Worm (Caenorhabditis elegans) whole organism, L4 larva: Measurements from ENCODE around the gene W08E12.7.
A peak's percentile ranks its signal among the peaks of the same experiment; 100 is the strongest.

Experiments
- F26F4.8 ChIP-seq: fragments of 200-800 bp; sonication (Bioruptor generic); conservative IDR thresholded peaks from 2 replicates; pipeline ENCODE4 v1.3.6; 2022; ENCODE audit warnings: missing genetic modification characterization, missing compliant biosample characterization
- F37D6.2 ChIP-seq: sonication (generic microtip); optimal IDR thresholded peaks from 2 replicates; lab custom pipeline; 2016; ENCODE audit warnings: mild to moderate bottlenecking, missing genetic modification characterization, missing compliant biosample characterization
- F44E2.7 ChIP-seq: fragments of 200-800 bp; sonication (Bioruptor generic); IDR thresholded peaks from 2 replicates; pipeline ENCODE4 v2.1.2; 2022; ENCODE audit warnings: missing genetic modification characterization, missing compliant biosample characterization
- F49E8.2 ChIP-seq: sonication (generic microtip); optimal IDR thresholded peaks from 2 replicates; lab custom pipeline; 2016; ENCODE audit warnings: missing compliant biosample characterization, mild to moderate bottlenecking, missing genetic modification characterization, borderline replicate concordance
- R02D3.7 ChIP-seq: fragments of 150-350 bp; sonication (generic microtip); optimal IDR thresholded peaks from 3 replicates; lab custom pipeline; 2014; ENCODE audit warnings: missing biosample characterization, missing genetic modification characterization
- T20F7.1 ChIP-seq: fragments of 200-800 bp; sonication (Bioruptor generic); optimal IDR thresholded peaks from 2 replicates; lab custom pipeline; 2018; ENCODE audit warnings: mild to moderate bottlenecking, missing genetic modification characterization, missing compliant biosample characterization
- Y5F2A.4 ChIP-seq: fragments of 200-800 bp; sonication (Bioruptor generic); optimal IDR thresholded peaks from 2 replicates; lab custom pipeline; 2018; ENCODE audit warnings: mild to moderate bottlenecking, missing genetic modification characterization, missing compliant biosample characterization
- Y75B8A.6 ChIP-seq: fragments of 200-800 bp; sonication (Bioruptor generic); IDR thresholded peaks from 2 replicates; pipeline ENCODE4 v1.3.6; 2022; ENCODE audit warnings: missing genetic modification reagents, missing genetic modification characterization, missing compliant biosample characterization
- ZK337.2 ChIP-seq: fragments of 200-800 bp; sonication (Bioruptor generic); IDR thresholded peaks from 2 replicates; pipeline ENCODE4 v1.3.6; 2022; ENCODE audit warnings: missing genetic modification reagents, missing genetic modification characterization, missing compliant biosample characterization
- aha-1 ChIP-seq: fragments of 150-350 bp; peaks from one replicate; lab custom pipeline; 2014; ENCODE audit warnings: missing biosample characterization, missing genetic modification characterization
- arid-1 ChIP-seq: fragments of 200-800 bp; sonication (Bioruptor generic); conservative IDR thresholded peaks from 2 replicates; pipeline ENCODE4 v1.3.6; 2022; ENCODE audit warnings: missing genetic modification reagents, missing genetic modification characterization, missing compliant biosample characterization
- ceh-28 ChIP-seq: fragments of 150-350 bp; optimal IDR thresholded peaks from 2 replicates; lab custom pipeline; 2014; ENCODE audit warnings: missing biosample characterization, missing genetic modification reagents, missing genetic modification characterization
- ceh-32 ChIP-seq: sonication (generic microtip); optimal IDR thresholded peaks from 2 replicates; lab custom pipeline; 2016; ENCODE audit warnings: mild to moderate bottlenecking, missing genetic modification characterization, missing compliant biosample characterization; ENCODE audit not compliant: poor library complexity
- ces-1 ChIP-seq: fragments of 150-350 bp; sonication (generic microtip); optimal IDR thresholded peaks from 4 replicates; lab custom pipeline; 2014; ENCODE audit warnings: missing biosample characterization, missing genetic modification reagents, missing genetic modification characterization
- ctbp-1 ChIP-seq: fragments of 200-800 bp; sonication (Bioruptor generic); IDR thresholded peaks from 2 replicates; pipeline ENCODE4 v1.3.6; 2022; ENCODE audit warnings: missing genetic modification reagents, missing genetic modification characterization, missing compliant biosample characterization
- daf-12 ChIP-seq: fragments of 150-350 bp; optimal IDR thresholded peaks from 2 replicates; lab custom pipeline; 2014; ENCODE audit warnings: missing biosample characterization, missing genetic modification reagents, missing genetic modification characterization
- daf-8 ChIP-seq: fragments of 200-800 bp; sonication (Bioruptor generic); IDR thresholded peaks from 2 replicates; pipeline ENCODE4 v1.3.6; 2022; ENCODE audit warnings: missing genetic modification characterization, missing compliant biosample characterization
- dmd-6 ChIP-seq: fragments of 200-800 bp; sonication (Bioruptor generic); IDR thresholded peaks from 2 replicates; pipeline ENCODE4 v1.3.6; 2022; ENCODE audit warnings: missing genetic modification reagents, missing genetic modification characterization, missing compliant biosample characterization
- dve-1 ChIP-seq: sonication (generic microtip); optimal IDR thresholded peaks from 2 replicates; lab custom pipeline; 2017; ENCODE audit warnings: antibody characterized with exemption, mild to moderate bottlenecking, missing genetic modification characterization, missing compliant biosample characterization; ENCODE audit not compliant: insufficient read depth
- egl-43 ChIP-seq: fragments of 200-800 bp; sonication (Bioruptor generic); IDR thresholded peaks from 2 replicates; pipeline ENCODE4 v1.3.6; 2022; ENCODE audit warnings: missing genetic modification reagents, missing genetic modification characterization, missing compliant biosample characterization
- gei-8 ChIP-seq: fragments of 200-800 bp; sonication (Bioruptor generic); optimal IDR thresholded peaks from 2 replicates; lab custom pipeline; 2018; ENCODE audit warnings: mild to moderate bottlenecking, missing genetic modification characterization, missing compliant biosample characterization
- lim-7 ChIP-seq: fragments of 200-800 bp; sonication (Bioruptor generic); IDR thresholded peaks from 2 replicates; pipeline ENCODE4 v1.3.6; 2022; ENCODE audit warnings: missing genetic modification characterization, missing compliant biosample characterization
- lin-1 ChIP-seq: fragments of 200-800 bp; sonication (Bioruptor generic); IDR thresholded peaks from 2 replicates; pipeline ENCODE4 v1.3.6; 2022; ENCODE audit warnings: missing genetic modification reagents, missing genetic modification characterization, missing compliant biosample characterization
- lin-13 ChIP-seq: fragments of 150-350 bp; optimal IDR thresholded peaks from 2 replicates; lab custom pipeline; 2014; ENCODE audit warnings: missing biosample characterization, missing genetic modification reagents, missing genetic modification characterization
- lin-38 ChIP-seq: fragments of 200-800 bp; sonication (Bioruptor generic); IDR thresholded peaks from 2 replicates; pipeline ENCODE4 v1.3.6; 2022; ENCODE audit warnings: missing genetic modification reagents, missing genetic modification characterization, missing compliant biosample characterization
- madf-9 ChIP-seq: fragments of 200-800 bp; sonication (Bioruptor generic); conservative IDR thresholded peaks from 2 replicates; pipeline ENCODE4 v1.3.6; 2022; ENCODE audit warnings: missing genetic modification reagents, missing genetic modification characterization, missing compliant biosample characterization
- mdl-1 ChIP-seq, 2 experiments: fragments of 150-350 bp in 1 of 2; sonication (generic microtip) in 1 of 2; optimal IDR thresholded peaks; 2 replicates each; lab custom pipeline; 2014 to 2017; ENCODE audit warnings: missing biosample characterization in 2 of 2, missing genetic modification characterization in 2 of 2
- nhr-10 ChIP-seq: fragments of 150-350 bp; optimal IDR thresholded peaks from 2 replicates; lab custom pipeline; 2014; ENCODE audit warnings: missing biosample characterization, missing genetic modification characterization
- nhr-102 ChIP-seq: sonication (generic microtip); optimal IDR thresholded peaks from 2 replicates; lab custom pipeline; 2016; ENCODE audit warnings: mild to moderate bottlenecking, missing genetic modification characterization, moderate library complexity, missing compliant biosample characterization
- nhr-6 ChIP-seq: fragments of 150-350 bp; optimal IDR thresholded peaks from 2 replicates; lab custom pipeline; 2014; ENCODE audit warnings: missing biosample characterization, missing genetic modification characterization
- nhr-76 ChIP-seq: fragments of 150-350 bp; optimal IDR thresholded peaks from 2 replicates; lab custom pipeline; 2014; ENCODE audit warnings: missing biosample characterization, missing genetic modification characterization
- nhr-77 ChIP-seq: fragments of 150-350 bp; optimal IDR thresholded peaks from 2 replicates; lab custom pipeline; 2014; ENCODE audit warnings: missing biosample characterization, missing genetic modification characterization
- pha-4 ChIP-seq, 2 experiments: fragments of 150-350 bp in 1 of 2; fragments of 200-800 bp in 1 of 2; sonication (Bioruptor generic) in 1 of 2; IDR thresholded peaks in 1 of 2; optimal IDR thresholded peaks in 1 of 2; 2 replicates each; pipeline versions ENCODE4 v1.3.6 to Lab custom; 2014 to 2022; ENCODE audit warnings: missing genetic modification characterization in 2 of 2, missing genetic modification reagents in 2 of 2, missing biosample characterization in 1 of 2, missing compliant biosample characterization in 1 of 2
- pqm-1 ChIP-seq: sonication (generic microtip); optimal IDR thresholded peaks from 2 replicates; lab custom pipeline; 2017; ENCODE audit warnings: missing biosample characterization, missing genetic modification characterization
- saeg-2 ChIP-seq: fragments of 200-800 bp; sonication (Bioruptor generic); IDR thresholded peaks from 2 replicates; pipeline ENCODE4 v1.3.6; 2022; ENCODE audit warnings: missing genetic modification reagents, missing genetic modification characterization, missing compliant biosample characterization
- sdz-12 ChIP-seq: fragments of 200-800 bp; sonication (Bioruptor generic); optimal IDR thresholded peaks from 2 replicates; lab custom pipeline; 2018; ENCODE audit warnings: mild to moderate bottlenecking, missing genetic modification characterization, missing compliant biosample characterization
- set-16 ChIP-seq: fragments of 200-800 bp; sonication (Bioruptor generic); IDR thresholded peaks from 2 replicates; pipeline ENCODE4 v1.3.6; 2022; ENCODE audit warnings: missing genetic modification reagents, missing genetic modification characterization, missing compliant biosample characterization
- snpc-1.2 ChIP-seq: fragments of 200-800 bp; sonication (Bioruptor generic); IDR thresholded peaks from 2 replicates; pipeline ENCODE4 v1.3.6; 2022; ENCODE audit warnings: missing genetic modification reagents, missing genetic modification characterization, missing compliant biosample characterization
- snpc-4 ChIP-seq: fragments of 150-350 bp; optimal IDR thresholded peaks from 2 replicates; lab custom pipeline; 2014; ENCODE audit warnings: missing biosample characterization, missing genetic modification characterization
- spr-1 ChIP-seq: sonication (generic microtip); optimal IDR thresholded peaks from 2 replicates; lab custom pipeline; 2016; ENCODE audit warnings: mild to moderate bottlenecking, missing genetic modification characterization, missing compliant biosample characterization
- spr-3 ChIP-seq: fragments of 200-800 bp; sonication (Bioruptor generic); optimal IDR thresholded peaks from 2 replicates; lab custom pipeline; 2018; ENCODE audit warnings: mild to moderate bottlenecking, missing genetic modification characterization, missing compliant biosample characterization
- unc-130 ChIP-seq: sonication (generic microtip); optimal IDR thresholded peaks from 2 replicates; lab custom pipeline; 2016; ENCODE audit warnings: missing genetic modification reagents, missing genetic modification characterization, missing compliant biosample characterization
- unc-62 ChIP-seq, 3 experiments: fragments of 150-350 bp in 1 of 3; sonication (generic microtip); optimal IDR thresholded peaks in 2 of 3; peaks in 1 of 3; 1 replicate in 1 of 3; 2 replicates in 2 of 3; lab custom pipeline; 2014 to 2017; ENCODE audit warnings: missing biosample characterization in 3 of 3, missing genetic modification characterization in 3 of 3, missing genetic modification reagents in 3 of 3, missing genotype in 1 of 3
- vab-7 ChIP-seq: fragments of 200-800 bp; sonication (Bioruptor generic); IDR thresholded peaks from 2 replicates; pipeline ENCODE4 v1.3.6; 2022; ENCODE audit warnings: missing genetic modification reagents, missing genetic modification characterization, missing compliant biosample characterization
- zip-2 ChIP-seq: fragments of 150-350 bp; optimal IDR thresholded peaks from 2 replicates; lab custom pipeline; 2014; ENCODE audit warnings: missing biosample characterization, missing genetic modification characterization
- ztf-11 ChIP-seq: fragments of 150-350 bp; optimal IDR thresholded peaks from 2 replicates; lab custom pipeline; 2014; ENCODE audit warnings: missing biosample characterization, missing genetic modification characterization

W08E12.7 gene

DNA sequence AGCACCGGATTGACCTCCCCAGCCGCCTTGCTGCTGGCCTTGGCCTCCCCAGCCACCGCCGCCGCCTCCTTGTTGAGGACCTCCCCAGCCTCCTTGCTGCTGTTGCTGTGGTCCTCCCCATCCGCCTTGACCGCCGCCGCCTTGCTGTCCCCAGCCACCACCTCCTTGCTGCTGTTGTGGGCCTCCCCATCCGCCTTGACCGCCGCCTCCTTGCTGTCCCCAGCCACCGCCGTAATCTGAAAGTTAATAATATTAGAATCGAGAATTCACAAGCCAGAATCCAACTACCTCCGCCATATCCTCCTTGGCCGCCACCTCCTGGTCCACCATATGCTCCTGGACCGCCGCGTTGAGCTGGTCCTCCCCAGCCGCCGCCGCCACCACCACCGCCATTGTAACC is 42.3 kb downstream of the W08E12.7 start (continued):
- peak; percentile 99 for TF ChIP-seq set-16 (GFP tag; lab: Robert Waterston, UW)
- TF ChIP-seq nhr-6 (tag; lab: Kevin White, UChicago) = no peak
- no peak for TF ChIP-seq spr-1 (tag; lab: Kevin White, UChicago)
- no peak for TF ChIP-seq ztf-11 (tag; lab: Kevin White, UChicago)
- no peak for TF ChIP-seq daf-12
- TF ChIP-seq sdz-12 = peak; percentile 26
- TF ChIP-seq unc-62 (GFP tag; optimal IDR thresholded peaks at IDR 0.05 in 1 of 2; lab: Kevin White, UChicago) = peak in 1 of 2 experiments; percentile 9
- TF ChIP-seq unc-62 (tag; optimal IDR thresholded peaks at IDR 0.05; lab: Kevin White, UChicago) = no peak

DNA sequence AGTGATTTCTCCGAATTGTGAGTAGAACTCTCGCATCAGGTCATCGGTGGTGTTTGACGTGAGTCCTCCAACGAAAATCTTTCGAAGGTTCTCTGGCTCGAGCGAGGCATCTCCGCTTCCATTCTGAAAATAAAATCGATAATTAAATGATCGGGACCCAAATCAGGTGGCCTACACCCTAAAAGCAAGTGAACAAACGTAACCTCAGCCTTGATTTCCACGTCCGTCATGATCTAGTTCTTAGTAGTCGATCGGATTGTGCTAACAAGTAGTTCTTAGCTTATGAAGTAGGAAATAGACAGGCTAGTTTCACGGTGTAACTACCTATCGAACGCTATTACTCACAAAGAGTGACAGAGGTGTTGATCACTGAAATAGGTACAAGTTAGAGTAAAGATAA is 43.2 kb downstream of the W08E12.7 start:
- TF ChIP-seq F26F4.8 (GFP tag; lab: Robert Waterston, UW) (no peak), Y5F2A.4 (GFP tag; lab: Kevin White, UChicago) (peak; percentile 27), saeg-2 (no peak), ceh-32 (no peak), madf-9 (GFP tag; lab: Robert Waterston, UW) (no peak), ctbp-1 (GFP tag; lab: Robert Waterston, UW) (peak; percentile 66), unc-130 (GFP tag; lab: Kevin White, UChicago) (no peak), arid-1 (GFP tag; lab: Robert Waterston, UW) (0 out of 2 replicates have a peak, but pooled peaks have one; percentile 4), lin-1 (GFP tag; lab: Robert Waterston, UW) (peak; percentile 68; the same call in 1 of the 2 replicates), nhr-102 (tag; lab: Kevin White, UChicago) (no peak), ZK337.2 (GFP tag; lab: Robert Waterston, UW) (no peak), pha-4 (GFP tag; IDR thresholded peaks at IDR 0.05; lab: Robert Waterston, UW) (no peak), pha-4 (tag; optimal IDR thresholded peaks at IDR 0.05; lab: Kevin White, UChicago) (no peak), ceh-28 (tag; lab: Kevin White, UChicago) (peak; percentile 8), lin-38 (GFP tag; lab: Robert Waterston, UW) (0 out of 2 replicates have a peak, but pooled peaks have one; percentile 32), pqm-1 (tag; lab: Kevin White, UChicago) (no peak), daf-8 (no peak), snpc-1.2 (GFP tag; lab: Robert Waterston, UW) (0 out of 2 replicates have a peak, but pooled peaks have one; percentile 26), lim-7 (peak; percentile 63; the same call in 1 of the 2 replicates), T20F7.1 (GFP tag; lab: Kevin White, UChicago) (no peak), nhr-10 (no peak), egl-43 (GFP tag; lab: Robert Waterston, UW) (0 out of 2 replicates have a peak, but pooled peaks have one; percentile 16)

DNA sequence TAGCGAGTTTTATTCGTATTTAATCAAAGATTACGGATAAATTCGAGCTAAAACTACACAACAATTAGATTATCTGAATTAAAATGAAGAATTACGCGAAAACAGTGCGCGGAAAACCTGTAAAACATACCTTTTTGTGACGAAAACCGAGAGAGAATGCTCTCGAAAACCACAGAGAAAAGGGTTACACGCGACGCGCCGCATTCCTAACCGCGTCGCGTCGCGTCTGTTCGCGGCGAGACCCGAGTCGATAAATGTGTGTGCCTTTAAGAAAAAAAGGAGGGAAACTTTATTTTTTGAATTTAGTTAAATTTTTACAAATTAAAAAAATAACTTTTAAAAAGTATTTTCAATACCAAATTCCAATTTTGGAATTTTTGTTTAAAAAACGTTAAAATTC is 43.7 kb downstream of the W08E12.7 start, which contains the start of gene hrpa-1:
hrpa-1 (minus strand) TSS at position 192 of the 400 bp plus-strand sequence.
- TF ChIP-seq F49E8.2 (tag; lab: Kevin White, UChicago) (no peak), Y75B8A.6 (GFP tag; lab: Robert Waterston, UW) (no peak), lin-13 (peak; percentile 83), pqm-1 (tag; lab: Kevin White, UChicago) (no peak), R02D3.7 (tag; lab: Kevin White, UChicago) (no peak), dmd-6 (peak; percentile 27; the same call in 1 of the 2 replicates), mdl-1 (tag; optimal IDR thresholded peaks at IDR 0.05; lab: Kevin White, UChicago) (peak in 1 of 2 experiments; percentile 64), nhr-10 (no peak), F37D6.2 (tag; lab: Kevin White, UChicago) (peak; percentile 60), zip-2 (peak; percentile 67), snpc-1.2 (GFP tag; lab: Robert Waterston, UW) (no peak), aha-1 (tag; lab: Kevin White, UChicago) (peak; percentile 69), dve-1 (tag; lab: Kevin White, UChicago) (peak; percentile 85), nhr-77 (peak; percentile 17), sdz-12 (no peak), unc-62 (GFP tag; optimal IDR thresholded peaks at IDR 0.05 in 1 of 2; lab: Kevin White, UChicago) (no peak), unc-62 (tag; optimal IDR thresholded peaks at IDR 0.05; lab: Kevin White, UChicago) (no peak), ces-1 (GFP tag; lab: Kevin White, UChicago) (no peak), spr-3 (no peak), F26F4.8 (GFP tag; lab: Robert Waterston, UW) (no peak), snpc-4 (tag; lab: Kevin White, UChicago) (peak; percentile 39), gei-8 (GFP tag; lab: Kevin White, UChicago) (no peak), ctbp-1 (GFP tag; lab: Robert Waterston, UW) (no peak), pha-4 (GFP tag; IDR thresholded peaks at IDR 0.05; lab: Robert Waterston, UW) (peak; percentile 30; the same call in 1 of the 2 replicates), pha-4 (tag; optimal IDR thresholded peaks at IDR 0.05; lab: Kevin White, UChicago) (no peak), vab-7 (GFP tag; lab: Robert Waterston, UW) (0 out of 2 replicates have a peak, but pooled peaks have one; percentile 8), nhr-76 (tag; lab: Kevin White, UChicago) (no peak), F44E2.7 (GFP tag; lab: Robert Waterston, UW) (no peak)
